Worm (Caenorhabditis elegans): ENCODE data around the gene ubh-3.

DNA sequence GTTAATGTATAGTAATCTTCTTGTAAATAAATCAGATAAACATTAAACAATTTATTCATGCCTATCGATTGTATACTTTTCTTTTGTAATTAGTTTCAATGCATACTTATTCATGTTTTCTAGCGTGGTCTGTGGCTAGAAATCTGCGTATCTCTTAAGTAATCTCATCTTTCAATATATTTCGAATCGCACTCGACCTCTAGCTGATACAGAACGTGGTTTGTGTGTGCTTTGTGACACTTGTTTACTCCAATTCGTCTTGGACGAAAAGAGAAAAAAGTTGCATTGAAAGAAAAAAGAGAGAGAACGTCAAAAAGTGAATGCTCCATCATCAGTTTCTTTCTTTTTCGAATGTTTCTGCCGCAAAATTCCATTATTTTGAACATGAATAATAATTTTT is 10.2 kb downstream of the ubh-3 start:
- TF ChIP-seq tbx-11 (GFP tag; IDR thresholded peaks at IDR 0.05): no peak
- TF ChIP-seq flt-1 (GFP tag; IDR thresholded peaks at IDR 0.05): no peak
- TF ChIP-seq pes-1 (GFP tag; IDR thresholded peaks at IDR 0.05): no peak
- no peak for TF ChIP-seq B0310.2 (tag; optimal IDR thresholded peaks at IDR 0.05)
- no peak for TF ChIP-seq ama-1 (optimal IDR thresholded peaks at IDR 0.05)
- TF ChIP-seq tbx-37 (GFP tag; conservative IDR thresholded peaks at IDR 0.05): no peak
- TF ChIP-seq ets-7 (tag; optimal IDR thresholded peaks at IDR 0.05): no peak
- no peak for TF ChIP-seq sea-1 (GFP tag; conservative IDR thresholded peaks at IDR 0.05)
